Fruit fly (Drosophila melanogaster): Measurements from ENCODE around the gene Brf.

DNA sequence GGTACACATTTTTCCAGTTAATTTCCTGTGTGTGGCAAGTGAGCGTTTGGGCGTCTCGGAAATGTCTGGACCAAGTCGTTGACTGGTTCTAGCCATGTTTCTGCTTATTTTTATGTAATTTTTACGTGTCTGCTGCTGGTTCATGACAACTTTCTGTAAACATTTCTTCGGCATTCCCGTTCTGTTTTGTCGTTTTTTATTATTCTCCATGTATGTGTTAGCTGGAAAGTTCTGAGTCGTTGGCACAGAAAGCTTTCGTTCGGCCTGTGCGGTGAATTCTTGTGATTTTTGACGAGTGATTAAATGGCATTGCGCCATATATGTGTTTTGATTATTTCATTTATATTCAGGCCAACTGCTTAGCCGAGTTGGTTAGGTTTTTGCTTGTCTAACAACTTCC, 35.1 kb upstream of the Brf start:
- TF ChIP-seq EcR (GFP tag; optimal IDR thresholded peaks at IDR 0.05) (no peak), pan (optimal IDR thresholded peaks at IDR 0.05) (no peak), psq (optimal IDR thresholded peaks at IDR 0.05) (no peak), CG8478 (optimal IDR thresholded peaks at IDR 0.05) (no peak), usp (GFP tag; optimal IDR thresholded peaks at IDR 0.05) (no peak), Dll (optimal IDR thresholded peaks at IDR 0.05) (no peak)
